Fruit fly (Drosophila melanogaster) Kc167 (cell line): Measurements from ENCODE around the gene CG14696.

ENCODE experiments used
- Sin3A ChIP-seq: fragments of >200 bp; optimal IDR thresholded peaks from 2 replicates; lab custom pipeline; 2018; ENCODE audit warnings: missing external identifiers
- h ChIP-seq: fragments of >200 bp; optimal IDR thresholded peaks from 3 replicates; lab custom pipeline; 2018; ENCODE audit warnings: missing external identifiers
- psq ChIP-seq: fragments of >200 bp; optimal IDR thresholded peaks from 2 replicates; lab custom pipeline; 2017; ENCODE audit warnings: missing external identifiers

- TF ChIP-seq psq (no peak), Sin3A (no peak), h (lab: Kevin White, UChicago) (no peak)
These were observed 3.5 kb upstream of the CG14696 start for dm6 chr3R:10888300-10888632.
